Worm (Caenorhabditis elegans) whole organism, L4/young adult: ENCODE results near the gene sql-1.
A peak's percentile ranks its signal among the peaks of the same experiment; 100 is the strongest.

ENCODE experiments used
- W03F9.2 ChIP-seq: fragments of 150-350 bp; optimal IDR thresholded peaks from 2 replicates; lab custom pipeline; 2014; ENCODE audit warnings: missing biosample characterization, missing genetic modification characterization
- dao-5 ChIP-seq: sonication (generic microtip); optimal IDR thresholded peaks from 2 replicates; lab custom pipeline; 2016; ENCODE audit warnings: missing genotype, missing genetic modification characterization, moderate library complexity, missing compliant biosample characterization
- him-1 ChIP-seq: sonication (generic microtip); optimal IDR thresholded peaks from 2 replicates; lab custom pipeline; 2016; ENCODE audit warnings: missing genotype, missing genetic modification reagents, missing genetic modification characterization, missing compliant biosample characterization

sql-1 gene

DNA sequence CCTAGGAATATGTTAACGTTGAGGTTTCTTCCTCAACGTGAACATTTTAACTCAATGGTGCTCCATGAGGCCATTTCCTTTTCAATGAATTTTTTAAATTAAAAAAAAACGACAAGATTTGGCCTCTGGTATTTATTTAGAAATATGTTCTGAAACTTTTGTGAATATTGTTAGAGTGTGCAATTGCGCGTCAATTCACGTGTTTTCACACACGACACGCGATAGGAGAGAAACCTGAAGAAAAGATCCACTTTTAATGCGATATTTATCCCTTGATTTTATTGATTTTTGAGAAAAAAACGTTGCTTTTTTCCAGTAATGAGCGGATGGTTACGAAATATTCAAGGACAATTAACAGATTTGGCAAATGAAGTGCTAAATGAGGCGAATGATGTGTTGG, at the start of gene sql-1:
Gene sql-1, plus strand, starts transcription at position 313 of the 400 bp plus-strand sequence.
- TF ChIP-seq him-1, result no peak
- peak; percentile 9 for TF ChIP-seq W03F9.2 (tag; lab: Kevin White, UChicago)
- no peak for TF ChIP-seq dao-5

DNA sequence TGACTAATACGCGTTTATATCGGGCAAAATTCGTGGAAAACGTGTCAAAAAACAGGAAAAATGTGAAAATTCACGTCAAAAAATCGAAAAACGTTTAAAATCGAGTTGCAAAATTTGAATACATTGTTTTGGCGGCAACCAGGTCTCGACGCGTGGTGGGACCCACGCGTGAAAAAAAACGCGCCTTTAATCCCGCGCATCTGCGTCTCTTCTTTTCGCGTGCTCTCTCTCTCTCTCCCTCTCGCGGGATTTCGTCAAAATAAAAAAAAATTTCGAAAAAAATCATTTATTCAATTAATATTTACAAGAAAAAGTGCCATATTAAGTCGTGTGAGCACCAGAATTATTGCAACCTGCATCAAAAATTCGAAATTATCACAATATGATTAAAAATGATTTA, 46.0 kb upstream of the sql-1 start, which contains the start of gene ani-1:
Gene ani-1, minus strand, starts transcription at position 61 of the 400 bp plus-strand sequence.
- TF ChIP-seq dao-5, result no peak
- no peak for TF ChIP-seq him-1
- TF ChIP-seq W03F9.2 (tag; lab: Kevin White, UChicago), result peak; percentile 71

DNA sequence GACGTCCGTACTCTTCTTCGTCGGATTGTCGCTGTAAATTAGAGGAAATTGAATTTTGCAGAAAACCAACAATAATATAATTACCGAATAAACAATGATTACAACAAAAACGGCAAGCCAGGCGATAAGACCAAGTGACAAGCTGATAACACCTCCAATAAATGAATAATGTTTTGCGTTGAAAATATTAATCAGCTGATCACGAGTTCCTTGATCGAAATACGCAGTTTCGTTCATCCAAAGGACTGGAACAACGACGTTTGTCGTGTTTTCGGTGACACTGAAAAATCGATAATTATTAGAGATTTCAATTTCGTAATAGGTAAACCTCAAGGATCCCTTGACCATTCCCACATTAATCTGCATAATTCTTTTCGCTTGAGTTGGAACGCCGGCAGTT, 45.6 kb upstream of the sql-1 start:
- TF ChIP-seq W03F9.2 (tag; lab: Kevin White, UChicago) (no peak), dao-5 (no peak), him-1 (no peak)

DNA sequence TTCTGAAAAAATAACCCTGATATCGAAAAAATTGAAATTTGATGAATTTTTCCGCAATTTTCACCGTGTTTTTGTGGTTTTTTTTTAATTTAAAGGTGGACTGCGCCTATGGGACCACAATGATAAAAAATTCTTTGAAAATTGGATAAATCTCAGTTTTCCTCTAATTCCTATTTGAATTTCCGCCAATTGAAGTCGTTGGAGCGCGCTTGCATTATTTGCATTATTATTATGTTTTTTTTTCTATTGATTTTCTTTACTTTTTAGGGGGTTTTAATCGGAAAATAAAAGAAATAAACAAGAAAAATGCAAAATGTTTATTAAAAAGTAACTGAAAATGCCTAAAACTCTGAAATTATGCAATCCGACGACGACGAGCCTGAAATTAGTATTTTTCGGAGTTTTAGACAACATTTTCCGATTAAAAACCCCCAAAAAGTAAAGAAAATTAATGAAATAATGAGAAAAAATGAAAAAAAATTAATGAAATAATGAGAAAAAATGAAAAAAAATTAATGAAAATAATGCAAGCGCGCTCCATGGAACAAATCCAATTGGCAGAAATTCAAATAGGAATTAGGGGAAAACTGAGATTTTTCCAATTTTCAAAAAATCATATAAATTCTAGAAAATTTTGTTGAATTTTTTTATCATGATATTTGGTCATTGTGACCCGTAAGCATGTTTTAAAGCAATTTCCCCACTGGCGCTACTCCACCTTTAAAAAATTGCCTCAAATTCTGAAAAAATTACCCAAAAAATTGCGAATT, 43.5 kb upstream of the sql-1 start:
- TF ChIP-seq dao-5 (no peak), him-1 (no peak), W03F9.2 (tag; lab: Kevin White, UChicago) (no peak)

ce11 chrIII:12456801-12457647, 42.3 kb upstream of the sql-1 start, which contains the start of the genes scav-3 and Y49E10.21:
Gene scav-3, minus strand, starts transcription at chrIII:12456850.
Gene Y49E10.21, plus strand, starts transcription at chrIII:12457597.
- TF ChIP-seq dao-5 (no peak), W03F9.2 (tag; lab: Kevin White, UChicago) (peak; percentile 44)

- no peak for TF ChIP-seq W03F9.2 (tag; lab: Kevin White, UChicago)
- no peak for TF ChIP-seq dao-5
- no peak for TF ChIP-seq him-1
Measured at ce11 chrIII:12458970-12459369, 40.4 kb upstream of the sql-1 start.

ce11 chrIII:12466310-12466709, 33.0 kb upstream of the sql-1 start, which contains the start of gene pstk-1:
Gene pstk-1, plus strand, starts transcription at chrIII:12466610.
- no peak for TF ChIP-seq dao-5
- no peak for TF ChIP-seq him-1
- TF ChIP-seq W03F9.2 (tag; lab: Kevin White, UChicago), result no peak

DNA sequence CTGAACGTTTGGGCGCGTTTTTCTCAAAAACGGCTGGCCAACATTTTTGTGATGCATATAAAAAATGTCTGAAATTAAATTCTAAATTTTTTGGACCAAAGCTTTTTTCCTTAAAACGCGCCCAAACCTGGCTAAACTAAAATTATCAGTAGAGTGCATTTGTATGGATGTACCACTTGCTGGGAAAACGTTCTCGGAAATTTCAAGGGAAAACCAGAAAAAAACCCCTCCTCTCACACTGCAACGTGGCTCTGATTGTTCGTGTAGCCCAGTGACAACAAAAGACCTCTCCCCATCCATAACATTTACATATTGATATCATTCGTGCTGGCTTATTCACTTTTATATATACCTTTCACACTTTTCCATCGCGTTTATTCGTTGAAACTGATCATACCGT, 30.5 kb upstream of the sql-1 start, which contains the start of gene Y49E10.29:
Gene Y49E10.29, plus strand, starts transcription at position 301 of the 400 bp plus-strand sequence.
- TF ChIP-seq him-1, result no peak
- no peak for TF ChIP-seq dao-5
- TF ChIP-seq W03F9.2 (tag; lab: Kevin White, UChicago), result no peak

- TF ChIP-seq W03F9.2 (tag; lab: Kevin White, UChicago) (no peak), him-1 (no peak), dao-5 (no peak)
Measured at ce11 chrIII:12469800-12470199, 29.6 kb upstream of the sql-1 start.

DNA sequence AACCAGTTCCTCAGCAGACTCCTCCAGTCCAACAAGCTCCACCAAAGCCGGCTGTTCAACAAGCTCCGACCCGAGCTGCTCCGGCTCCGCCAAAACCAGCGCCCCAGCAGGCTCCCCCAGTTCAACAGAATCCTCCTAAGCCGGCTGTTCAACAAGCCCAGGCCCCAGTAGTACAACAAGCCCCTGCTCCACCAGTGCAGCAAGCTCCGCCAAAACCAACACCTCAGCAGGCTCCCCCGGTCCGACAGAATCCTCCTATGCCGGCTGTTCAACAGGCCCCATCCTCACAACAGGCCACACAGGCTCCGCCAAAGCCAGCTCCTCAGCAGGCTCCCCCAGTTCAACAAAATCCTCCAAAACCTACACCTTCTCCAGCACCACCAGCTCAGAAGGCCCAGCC, 28.8 kb upstream of the sql-1 start:
- no peak for TF ChIP-seq him-1
- no peak for TF ChIP-seq dao-5
- no peak for TF ChIP-seq W03F9.2 (tag; lab: Kevin White, UChicago)

- peak; percentile 49 for TF ChIP-seq him-1
- no peak for TF ChIP-seq W03F9.2 (tag; lab: Kevin White, UChicago)
- no peak for TF ChIP-seq dao-5
Measured at ce11 chrIII:12472497-12472896, 26.9 kb upstream of the sql-1 start, which contains the start of gene cccp-1. Gene cccp-1, plus strand, starts transcription at chrIII:12472873.

DNA sequence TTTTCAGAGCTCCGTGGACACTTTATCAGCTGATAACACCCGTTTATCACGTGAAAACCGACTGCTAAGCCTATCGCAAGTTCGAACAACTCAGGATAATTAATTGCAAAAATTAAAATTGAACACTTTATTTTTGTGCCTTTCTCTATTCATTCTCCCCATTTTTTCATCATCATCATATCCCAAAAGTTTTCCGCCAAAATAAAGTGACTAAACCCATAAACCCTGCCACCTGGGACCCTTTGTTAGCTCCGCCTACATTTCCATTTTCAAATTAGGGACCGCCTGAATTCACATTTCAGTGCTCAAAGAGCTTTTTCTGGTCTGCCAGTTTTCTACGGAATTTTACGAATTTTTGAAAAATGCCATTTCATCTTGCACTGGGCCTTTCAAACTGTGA, 14.9 kb upstream of the sql-1 start, which contains the start of gene arrd-16:
Gene arrd-16, plus strand, starts transcription at position 301 of the 400 bp plus-strand sequence.
- TF ChIP-seq W03F9.2 (tag; lab: Kevin White, UChicago) (no peak), dao-5 (no peak), him-1 (no peak)

DNA sequence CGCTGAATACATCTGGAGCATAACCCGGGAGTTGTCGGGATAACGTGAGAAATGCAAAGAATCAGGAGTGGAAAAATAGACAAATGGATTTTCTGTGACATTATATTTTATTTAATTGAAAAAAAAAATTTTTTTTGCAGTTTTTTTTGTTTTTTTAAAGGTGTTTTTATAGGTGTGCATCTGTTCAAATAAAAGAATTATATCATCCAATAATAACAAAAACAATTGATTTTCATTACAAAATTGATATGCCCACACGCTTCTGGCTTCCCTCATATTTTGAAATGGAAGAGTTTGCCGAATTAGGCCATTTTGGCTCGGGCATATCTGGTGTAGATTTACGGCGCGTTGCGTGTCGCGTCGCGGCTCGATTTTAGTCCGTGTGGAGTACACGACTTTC, 7.4 kb upstream of the sql-1 start, which contains the start of gene Y49E10.25:
Gene Y49E10.25, minus strand, starts transcription at position 101 of the 400 bp plus-strand sequence.
- TF ChIP-seq dao-5, result no peak
- TF ChIP-seq W03F9.2 (tag; lab: Kevin White, UChicago), result no peak
- no peak for TF ChIP-seq him-1

DNA sequence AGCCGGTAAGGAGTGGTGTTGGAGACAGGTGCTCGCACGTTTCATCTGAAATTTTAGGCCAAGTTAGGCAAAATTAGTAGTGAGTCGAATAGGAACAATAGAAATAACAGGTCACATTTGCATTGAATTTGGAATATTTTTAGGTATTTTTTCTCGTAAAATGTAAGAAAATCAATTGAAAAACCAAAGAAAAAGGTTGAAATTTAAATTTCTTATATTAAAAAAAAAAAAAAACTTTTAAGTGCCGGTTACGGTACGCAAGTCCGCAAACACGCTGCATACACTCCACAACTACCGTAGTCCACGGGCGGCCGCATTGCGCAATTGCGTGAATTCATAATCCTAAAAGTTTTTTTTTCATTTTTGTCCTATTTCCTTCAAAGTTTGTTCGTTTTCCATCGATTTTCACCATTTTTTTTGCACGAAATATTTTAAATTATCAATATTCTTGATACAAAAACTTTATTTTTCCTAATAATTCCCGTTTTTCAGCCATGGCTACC, 3.7 kb upstream of the sql-1 start, which contains the start of the genes Y111B2A.1 and Y111B2A.2:
Gene Y111B2A.1, minus strand, starts transcription at position 51 of the 503 bp plus-strand sequence.
Gene Y111B2A.2, plus strand, starts transcription at position 493 of the 503 bp plus-strand sequence.
- TF ChIP-seq dao-5, result no peak
- peak; percentile 9 for TF ChIP-seq W03F9.2 (tag; lab: Kevin White, UChicago)
